Worm (Caenorhabditis elegans) whole organism, L1 larva: ENCODE measurements around the gene R01H10.4.

Source experiments
- C34B4.2 ChIP-seq: sonication (generic microtip); optimal IDR thresholded peaks from 2 replicates; lab custom pipeline; 2017; ENCODE audit warnings: mild to moderate bottlenecking, missing genetic modification characterization, missing compliant biosample characterization
- F16B12.6 ChIP-seq: fragments of 150-350 bp; optimal IDR thresholded peaks from 2 replicates; lab custom pipeline; 2014; ENCODE audit warnings: missing biosample characterization, missing genetic modification characterization
- Y116A8C.19 ChIP-seq: sonication (generic microtip); optimal IDR thresholded peaks from 2 replicates; lab custom pipeline; 2016; ENCODE audit warnings: missing compliant biosample characterization, missing genetic modification characterization, borderline replicate concordance
- aha-1 ChIP-seq: fragments of 150-350 bp; optimal IDR thresholded peaks from 2 replicates; lab custom pipeline; 2014; ENCODE audit warnings: missing biosample characterization, missing genetic modification characterization
- ama-1 ChIP-seq: fragments of 150-350 bp; optimal IDR thresholded peaks from 2 replicates; lab custom pipeline; 2014
- ceh-63 ChIP-seq: fragments of 200-800 bp; sonication (Bioruptor generic); optimal IDR thresholded peaks from 2 replicates; lab custom pipeline; 2018; ENCODE audit warnings: mild to moderate bottlenecking, missing genetic modification characterization, missing compliant biosample characterization
- ceh-88 ChIP-seq: fragments of 200-800 bp; sonication (Bioruptor generic); IDR thresholded peaks from 2 replicates; pipeline ENCODE4 v1.3.6; 2022; ENCODE audit warnings: missing genetic modification characterization, missing compliant biosample characterization
- ces-1 ChIP-seq: fragments of 150-350 bp; optimal IDR thresholded peaks from 2 replicates; lab custom pipeline; 2014; ENCODE audit warnings: missing biosample characterization, missing genetic modification reagents, missing genetic modification characterization
- dpl-1 ChIP-seq, 3 experiments: fragments of 150-350 bp in 2 of 3; sonication (generic microtip) in 1 of 3; optimal IDR thresholded peaks; 2 replicates each; lab custom pipeline; 2014 to 2017; ENCODE audit warnings: missing biosample characterization in 3 of 3, missing genetic modification characterization in 3 of 3, missing genetic modification reagents in 3 of 3
- dsc-1 ChIP-seq: sonication (generic microtip); optimal IDR thresholded peaks from 2 replicates; lab custom pipeline; 2016; ENCODE audit warnings: mild to moderate bottlenecking, missing genetic modification characterization, missing compliant biosample characterization
- efl-1 ChIP-seq, 4 experiments: fragments of 150-350 bp; optimal IDR thresholded peaks in 3 of 4; peaks in 1 of 4; 1 replicate in 1 of 4; 2 replicates in 3 of 4; lab custom pipeline; 2014; ENCODE audit warnings: missing biosample characterization in 2 of 4, missing genetic modification characterization in 2 of 4, missing genetic modification reagents in 2 of 4
- efl-3 ChIP-seq: fragments of 200-800 bp; sonication (Bioruptor generic); optimal IDR thresholded peaks from 2 replicates; lab custom pipeline; 2018; ENCODE audit warnings: mild to moderate bottlenecking, missing genetic modification characterization, missing compliant biosample characterization
- fkh-4 ChIP-seq: sonication (generic microtip); optimal IDR thresholded peaks from 2 replicates; lab custom pipeline; 2016; ENCODE audit warnings: missing compliant biosample characterization, missing genetic modification characterization, borderline replicate concordance
- fkh-8 ChIP-seq: sonication (generic microtip); optimal IDR thresholded peaks from 2 replicates; lab custom pipeline; 2016; ENCODE audit warnings: mild to moderate bottlenecking, missing genetic modification characterization, missing compliant biosample characterization
- fos-1 ChIP-seq: fragments of 150-350 bp; optimal IDR thresholded peaks from 2 replicates; lab custom pipeline; 2014; ENCODE audit warnings: missing biosample characterization, missing genetic modification characterization
- grh-1 ChIP-seq: fragments of 200-800 bp; sonication (Bioruptor generic); IDR thresholded peaks from 2 replicates; pipeline ENCODE4 v1.3.6; 2022; ENCODE audit warnings: missing genetic modification reagents, missing genetic modification characterization, missing compliant biosample characterization
- hlh-4 ChIP-seq: sonication (generic microtip); optimal IDR thresholded peaks from 2 replicates; lab custom pipeline; 2016; ENCODE audit warnings: mild to moderate bottlenecking, missing genetic modification characterization, missing compliant biosample characterization
- hpl-2 ChIP-seq: fragments of 150-350 bp; optimal IDR thresholded peaks from 2 replicates; lab custom pipeline; 2014; ENCODE audit warnings: missing biosample characterization, missing genetic modification reagents, missing genetic modification characterization
- isw-1 ChIP-seq: fragments of 200-800 bp; sonication (Bioruptor generic); IDR thresholded peaks from 2 replicates; pipeline ENCODE4 v1.3.6; 2022; ENCODE audit warnings: missing genetic modification characterization, missing compliant biosample characterization
- lin-13 ChIP-seq: fragments of 150-350 bp; optimal IDR thresholded peaks from 2 replicates; lab custom pipeline; 2014; ENCODE audit warnings: missing biosample characterization, missing genetic modification reagents, missing genetic modification characterization
- lin-14 ChIP-seq: fragments of 200-800 bp; sonication (Bioruptor generic); optimal IDR thresholded peaks from 2 replicates; lab custom pipeline; 2018; ENCODE audit warnings: mild to moderate bottlenecking, missing genetic modification characterization, moderate library complexity, missing compliant biosample characterization
- lin-15B ChIP-seq: fragments of 150-350 bp; sonication (generic microtip); optimal IDR thresholded peaks from 3 replicates; lab custom pipeline; 2014; ENCODE audit warnings: missing biosample characterization, missing genetic modification characterization
- lin-35 ChIP-seq, 2 experiments: fragments of 150-350 bp; optimal IDR thresholded peaks; 2 replicates each; lab custom pipeline; 2014; ENCODE audit warnings: missing biosample characterization in 2 of 2, missing genetic modification characterization in 2 of 2, missing genetic modification reagents in 2 of 2
- lir-3 ChIP-seq: sonication (generic microtip); optimal IDR thresholded peaks from 2 replicates; lab custom pipeline; 2016; ENCODE audit warnings: mild to moderate bottlenecking, missing genetic modification characterization, moderate library complexity, missing compliant biosample characterization; ENCODE audit not compliant: poor library complexity
- mab-9 ChIP-seq: fragments of 200-800 bp; sonication (Bioruptor generic); IDR thresholded peaks from 2 replicates; pipeline ENCODE4 v1.3.6; 2022; ENCODE audit warnings: missing genetic modification reagents, missing genetic modification characterization, missing compliant biosample characterization
- mdl-1 ChIP-seq, 2 experiments: fragments of 150-350 bp; optimal IDR thresholded peaks; 2 replicates each; lab custom pipeline; 2014 to 2017; ENCODE audit warnings: missing biosample characterization in 2 of 2, missing genetic modification characterization in 2 of 2, inconsistent platforms in 1 of 2
- mep-1 ChIP-seq: fragments of 150-350 bp; optimal IDR thresholded peaks from 2 replicates; lab custom pipeline; 2014; ENCODE audit warnings: missing biosample characterization, missing genetic modification characterization
- nhr-19 ChIP-seq: fragments of 200-800 bp; sonication (Bioruptor generic); conservative IDR thresholded peaks from 2 replicates; pipeline ENCODE4 v1.3.6; 2022; ENCODE audit warnings: missing genetic modification characterization, missing compliant biosample characterization
- nhr-20 ChIP-seq: sonication (generic microtip); optimal IDR thresholded peaks from 2 replicates; lab custom pipeline; 2016; ENCODE audit warnings: mild to moderate bottlenecking, missing genetic modification characterization, missing compliant biosample characterization
- nhr-237 ChIP-seq: fragments of 150-350 bp; optimal IDR thresholded peaks from 2 replicates; lab custom pipeline; 2014; ENCODE audit warnings: missing biosample characterization, missing genetic modification characterization
- nhr-47 ChIP-seq: sonication (generic microtip); optimal IDR thresholded peaks from 2 replicates; lab custom pipeline; 2016; ENCODE audit warnings: mild to moderate bottlenecking, missing genetic modification characterization, moderate library complexity, missing compliant biosample characterization
- nhr-71 ChIP-seq: sonication (generic microtip); optimal IDR thresholded peaks from 2 replicates; lab custom pipeline; 2016; ENCODE audit warnings: mild to moderate bottlenecking, missing genetic modification characterization, moderate library complexity, missing compliant biosample characterization
- nhr-90 ChIP-seq: sonication (generic microtip); optimal IDR thresholded peaks from 2 replicates; lab custom pipeline; 2016; ENCODE audit warnings: mild to moderate bottlenecking, missing genetic modification characterization, missing compliant biosample characterization; ENCODE audit not compliant: poor library complexity
- pax-3 ChIP-seq: fragments of 200-800 bp; sonication (Bioruptor generic); optimal IDR thresholded peaks from 2 replicates; lab custom pipeline; 2018; ENCODE audit warnings: mild to moderate bottlenecking, missing genetic modification characterization, moderate library complexity, missing compliant biosample characterization
- skn-1 ChIP-seq: fragments of 150-350 bp; optimal IDR thresholded peaks from 2 replicates; lab custom pipeline; 2014; ENCODE audit warnings: missing biosample characterization, missing genetic modification characterization
- sup-37 ChIP-seq: fragments of 200-800 bp; sonication (Bioruptor generic); optimal IDR thresholded peaks from 2 replicates; lab custom pipeline; 2018; ENCODE audit warnings: mild to moderate bottlenecking, missing genetic modification characterization, missing compliant biosample characterization
- tlp-1 ChIP-seq: fragments of 150-350 bp; optimal IDR thresholded peaks from 2 replicates; lab custom pipeline; 2014; ENCODE audit warnings: missing biosample characterization, missing genetic modification characterization
- unc-130 ChIP-seq: fragments of 150-350 bp; optimal IDR thresholded peaks from 2 replicates; lab custom pipeline; 2017; ENCODE audit warnings: missing biosample characterization, missing genetic modification characterization, inconsistent platforms
- unc-62 ChIP-seq: fragments of 150-350 bp; optimal IDR thresholded peaks from 2 replicates; lab custom pipeline; 2014; ENCODE audit warnings: missing biosample characterization, missing genetic modification reagents, missing genetic modification characterization
- unc-98 ChIP-seq: fragments of 200-800 bp; sonication (Bioruptor generic); IDR thresholded peaks from 2 replicates; pipeline ENCODE4 v1.3.6; 2022; ENCODE audit warnings: missing genetic modification characterization, missing compliant biosample characterization
- xbp-1 ChIP-seq: sonication (generic microtip); optimal IDR thresholded peaks from 2 replicates; lab custom pipeline; 2016; ENCODE audit warnings: missing genetic modification characterization, missing compliant biosample characterization
- zip-4 ChIP-seq: fragments of 200-800 bp; sonication (Bioruptor generic); optimal IDR thresholded peaks from 2 replicates; lab custom pipeline; 2018; ENCODE audit warnings: mild to moderate bottlenecking, missing genetic modification characterization, moderate library complexity, missing compliant biosample characterization
- ztf-4 ChIP-seq: fragments of 150-350 bp; optimal IDR thresholded peaks from 2 replicates; lab custom pipeline; 2014; ENCODE audit warnings: missing biosample characterization, missing genetic modification characterization

The R01H10.4 gene

DNA sequence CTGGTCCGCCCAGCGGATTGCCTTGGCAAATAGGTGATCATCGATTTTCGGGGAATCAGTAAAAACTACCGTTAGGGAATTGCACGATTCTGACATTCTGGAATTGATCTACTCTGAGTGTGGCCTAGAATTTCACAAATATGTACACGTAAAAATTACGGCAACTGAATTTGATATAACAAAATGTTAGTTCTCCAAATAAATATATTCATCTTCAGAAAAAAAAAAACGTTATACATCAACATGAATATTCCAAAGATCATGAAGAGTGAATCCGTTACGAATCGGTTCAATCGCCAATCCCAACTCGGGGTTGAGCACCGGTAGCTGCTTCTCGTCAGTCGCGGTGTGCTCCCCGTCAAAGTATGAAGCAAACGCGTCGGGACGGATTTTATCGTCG, 4.0 kb downstream of the R01H10.4 start, which contains the start of gene rip-1:
rip-1 (minus strand) TSS at position 101 of the 400 bp plus-strand sequence.
- TF ChIP-seq skn-1 (no peak), nhr-19 (GFP tag; lab: Robert Waterston, UW) (no peak), mep-1 (no peak), xbp-1 (tag; lab: Kevin White, UChicago) (no peak), lin-13 (GFP tag; lab: Kevin White, UChicago) (no peak), Y116A8C.19 (tag; lab: Kevin White, UChicago) (no peak), ceh-88 (GFP tag; lab: Robert Waterston, UW) (no peak), fkh-4 (tag; lab: Kevin White, UChicago) (no peak), mdl-1 (tag; optimal IDR thresholded peaks at IDR 0.05; lab: Kevin White, UChicago) (no peak), hlh-4 (no peak), ztf-4 (tag; lab: Kevin White, UChicago) (no peak), ces-1 (GFP tag; lab: Kevin White, UChicago) (no peak)

DNA sequence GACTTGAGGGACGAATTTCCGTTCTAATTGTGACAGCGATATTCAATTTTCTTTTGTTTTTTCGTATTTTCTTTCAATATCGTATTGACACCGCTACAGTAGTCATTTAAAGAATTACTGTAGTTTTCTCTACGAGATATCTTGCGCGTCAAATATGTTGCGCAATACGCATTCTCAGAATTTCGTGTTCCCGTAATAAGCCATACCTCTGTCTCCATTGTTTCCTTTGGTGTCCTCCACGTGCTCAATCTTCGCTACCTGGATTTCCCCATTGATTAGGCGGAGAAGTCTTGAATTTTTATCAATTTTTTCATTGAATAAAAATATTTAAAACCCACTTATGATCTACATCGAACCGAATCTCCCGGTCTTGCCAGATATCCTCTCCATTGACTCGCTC, 6.6 kb downstream of the R01H10.4 start:
- TF ChIP-seq hlh-4 (no peak), lin-13 (GFP tag; lab: Kevin White, UChicago) (no peak), unc-130 (tag; lab: Kevin White, UChicago) (no peak), ceh-63 (GFP tag; lab: Kevin White, UChicago) (no peak), ama-1 (lab: Kevin White, UChicago) (no peak), sup-37 (GFP tag; lab: Kevin White, UChicago) (no peak), hpl-2 (GFP tag; lab: Kevin White, UChicago) (no peak), dsc-1 (no peak), fos-1 (no peak), nhr-71 (tag; lab: Kevin White, UChicago) (no peak), unc-62 (GFP tag; lab: Kevin White, UChicago) (no peak), lin-15B (no peak)
- TF ChIP-seq, all 84 proteins: peak for 0

DNA sequence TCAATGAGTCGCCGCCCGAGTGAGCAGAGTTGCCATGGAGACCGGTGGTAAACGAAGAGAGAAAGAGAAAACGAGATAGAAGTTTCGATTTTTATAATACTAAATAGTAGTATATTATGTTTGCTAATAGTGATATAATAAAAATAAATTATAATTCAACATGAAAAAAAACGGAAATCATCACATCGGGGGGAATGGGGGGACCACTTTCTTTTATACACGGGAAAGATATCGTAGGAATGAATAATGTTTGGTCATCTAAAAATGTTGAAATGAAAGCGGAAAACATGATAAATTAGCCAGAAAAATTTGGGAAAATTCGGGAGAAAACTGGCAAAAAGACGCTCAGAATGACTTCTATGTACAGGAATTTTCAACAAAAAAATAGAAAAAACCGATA, 7.1 kb downstream of the R01H10.4 start, which contains the start of gene bbs-5:
bbs-5 (minus strand) TSS at position 101 of the 400 bp plus-strand sequence.
- TF ChIP-seq lin-35 (GFP tag; optimal IDR thresholded peaks at IDR 0.05; lab: Kevin White, UChicago): no peak
- no peak for TF ChIP-seq ceh-88 (GFP tag; lab: Robert Waterston, UW)
- TF ChIP-seq nhr-90 (tag; lab: Kevin White, UChicago): no peak
- TF ChIP-seq nhr-19 (GFP tag; lab: Robert Waterston, UW): no peak
- no peak for TF ChIP-seq unc-130 (tag; lab: Kevin White, UChicago)
- no peak for TF ChIP-seq F16B12.6 (tag; lab: Kevin White, UChicago)
- TF ChIP-seq zip-4: no peak
- TF ChIP-seq fkh-8 (tag; lab: Kevin White, UChicago): peak; percentile 39
- TF ChIP-seq nhr-20: no peak

DNA sequence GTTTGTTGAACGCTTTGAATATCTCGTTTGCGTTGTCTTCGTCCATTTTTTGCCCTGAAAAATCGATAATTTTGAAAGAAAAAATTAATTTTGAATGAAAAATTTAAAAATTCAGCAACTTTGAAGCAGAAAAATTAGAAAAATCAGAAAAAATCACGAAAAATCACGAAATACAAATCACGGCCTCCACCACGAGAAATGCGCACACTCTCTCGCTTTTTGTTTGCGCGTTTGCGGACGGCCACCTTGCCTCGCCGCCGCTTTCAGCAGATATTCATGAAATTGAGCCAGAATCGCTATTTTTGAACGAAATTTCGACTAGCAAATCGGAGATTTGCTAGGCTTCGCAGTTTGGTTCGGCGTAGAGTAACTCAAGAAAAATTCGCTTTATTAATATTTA, 12.2 kb downstream of the R01H10.4 start, which contains the start of gene inpp-4B:
inpp-4B (minus strand) TSS at position 54 of the 400 bp plus-strand sequence.
- peak; percentile 16 for TF ChIP-seq nhr-47
- peak; percentile 6 to 10 for TF ChIP-seq efl-1 (optimal IDR thresholded peaks at IDR 0.05; lab: Kevin White, UChicago)
- peak in 1 of 2 experiments; percentile 76 for TF ChIP-seq efl-1 (GFP tag; optimal IDR thresholded peaks at IDR 0.05 in 1 of 2; lab: Kevin White, UChicago)
- peak; percentile 31; the same call in 1 of the 2 replicates for TF ChIP-seq isw-1 (GFP tag; lab: Robert Waterston, UW)
- 0 out of 2 replicates have a peak, but pooled peaks have one; percentile 13 for TF ChIP-seq nhr-19 (GFP tag; lab: Robert Waterston, UW)
- TF ChIP-seq nhr-71 (tag; lab: Kevin White, UChicago): peak; percentile 16
- peak in 1 of 2 experiments; percentile 15 for TF ChIP-seq lin-35 (GFP tag; optimal IDR thresholded peaks at IDR 0.05; lab: Kevin White, UChicago)
- peak in 1 of 3 experiments; percentile 2 for TF ChIP-seq dpl-1 (GFP tag; optimal IDR thresholded peaks at IDR 0.05; lab: Kevin White, UChicago)

DNA sequence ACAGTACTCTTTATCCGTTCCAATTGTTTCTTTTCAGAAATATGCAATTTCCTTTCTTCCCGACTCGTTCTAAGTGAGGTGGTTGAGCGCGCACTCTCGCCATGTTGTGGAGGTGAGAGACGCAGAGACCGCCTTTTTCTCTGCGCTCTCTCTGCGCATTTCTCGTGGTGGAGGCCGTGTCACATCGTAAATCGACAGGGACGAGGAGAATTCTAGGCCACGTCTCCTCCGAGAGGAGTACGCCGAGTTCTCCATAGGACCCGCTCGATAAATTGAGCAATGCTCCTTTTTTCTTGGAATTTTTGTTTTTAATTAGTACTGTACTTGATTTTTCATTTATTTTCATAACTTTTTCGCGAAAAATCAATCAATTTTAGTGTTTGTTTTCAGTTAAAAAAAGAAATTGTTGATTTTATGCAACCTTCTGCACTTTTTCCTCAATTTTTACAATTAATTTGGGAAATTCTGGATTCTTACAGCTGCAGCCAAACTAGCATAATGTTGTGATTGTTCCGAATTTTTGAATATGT, 16.2 kb downstream of the R01H10.4 start, which contains the start of gene cnk-1:
cnk-1 (plus strand) TSS at position 480 of the 530 bp plus-strand sequence.
- TF ChIP-seq C34B4.2 (tag; lab: Kevin White, UChicago) (peak; percentile 20), efl-3 (GFP tag; lab: Kevin White, UChicago) (peak; percentile 7), pax-3 (peak; percentile 87), mab-9 (GFP tag; lab: Robert Waterston, UW) (peak; percentile 99), lin-13 (GFP tag; lab: Kevin White, UChicago) (peak; percentile 34), nhr-237 (tag; lab: Kevin White, UChicago) (no peak), aha-1 (tag; lab: Kevin White, UChicago) (no peak), ceh-63 (GFP tag; lab: Kevin White, UChicago) (peak; percentile 86), skn-1 (peak; percentile 16), grh-1 (GFP tag; lab: Robert Waterston, UW) (peak; percentile 96), unc-98 (GFP tag; lab: Robert Waterston, UW) (peak; percentile 99), tlp-1 (tag; lab: Kevin White, UChicago) (no peak), lin-14 (GFP tag; lab: Kevin White, UChicago) (peak; percentile 88), lir-3 (peak; percentile 93)
